Fruit fly (Drosophila melanogaster) whole organism, adult: ENCODE results near the gene COX6B.

Experiments
- CG11617 ChIP-seq: fragments of 200-800 bp; sonication (Bioruptor generic); optimal IDR thresholded peaks from 2 replicates; lab custom pipeline; 2017; ENCODE audit warnings: mild to moderate bottlenecking, missing biosample characterization, missing genetic modification reagents, missing genetic modification characterization
- CG12768 ChIP-seq: fragments of 200-800 bp; sonication (Bioruptor generic); optimal IDR thresholded peaks from 2 replicates; lab custom pipeline; 2017; ENCODE audit warnings: missing biosample characterization, missing genetic modification characterization, mild to moderate bottlenecking, moderate library complexity, missing genetic modification reagents
- CG14711 ChIP-seq: fragments of 200-800 bp; sonication (Bioruptor generic); optimal IDR thresholded peaks from 2 replicates; lab custom pipeline; 2018; ENCODE audit warnings: missing biosample characterization, mild to moderate bottlenecking, missing genetic modification characterization, moderate library complexity
- CG1620 ChIP-seq: fragments of 200-800 bp; sonication (Bioruptor generic); optimal IDR thresholded peaks from 2 replicates; lab custom pipeline; 2016; ENCODE audit warnings: missing biosample characterization, missing genetic modification characterization
- CG33017 ChIP-seq: fragments of 200-800 bp; sonication (Bioruptor generic); optimal IDR thresholded peaks from 2 replicates; lab custom pipeline; 2018; ENCODE audit warnings: missing biosample characterization, mild to moderate bottlenecking, missing genetic modification characterization, moderate library complexity
- CG5204 ChIP-seq: fragments of 200-800 bp; sonication (Bioruptor generic); optimal IDR thresholded peaks from 2 replicates; lab custom pipeline; 2016; ENCODE audit warnings: missing biosample characterization, missing genetic modification characterization
- CG7045 ChIP-seq: fragments of 200-800 bp; sonication (Bioruptor generic); optimal IDR thresholded peaks from 2 replicates; lab custom pipeline; 2017; ENCODE audit warnings: missing biosample characterization, mild to moderate bottlenecking, missing genetic modification characterization
- CG7101 ChIP-seq: fragments of 200-800 bp; sonication (Bioruptor generic); optimal IDR thresholded peaks from 2 replicates; lab custom pipeline; 2018; ENCODE audit warnings: missing biosample characterization, mild to moderate bottlenecking, missing genetic modification characterization, moderate library complexity
- Clk ChIP-seq: fragments of 200-800 bp; sonication (Bioruptor generic); optimal IDR thresholded peaks from 2 replicates; lab custom pipeline; 2017; ENCODE audit warnings: missing biosample characterization, missing genetic modification characterization
- Crg-1 ChIP-seq: fragments of 200-800 bp; sonication (Bioruptor generic); optimal IDR thresholded peaks from 2 replicates; lab custom pipeline; 2016; ENCODE audit warnings: missing biosample characterization, missing genetic modification characterization
- Hr96 ChIP-seq: fragments of 200-800 bp; sonication (Bioruptor generic); optimal IDR thresholded peaks from 2 replicates; lab custom pipeline; 2016; ENCODE audit warnings: missing biosample characterization, missing genetic modification characterization
- Mnt ChIP-seq: fragments of 200-800 bp; sonication (Bioruptor generic); optimal IDR thresholded peaks from 2 replicates; lab custom pipeline; 2016; ENCODE audit warnings: missing biosample characterization, mild to moderate bottlenecking, missing genetic modification characterization
- bab1 ChIP-seq: fragments of 200-800 bp; sonication (Bioruptor generic); optimal IDR thresholded peaks from 3 replicates; lab custom pipeline; 2019; ENCODE audit warnings: missing biosample characterization, mild to moderate bottlenecking, missing genetic modification characterization, moderate library complexity
- cic ChIP-seq: fragments of 200-800 bp; sonication (Bioruptor generic); optimal IDR thresholded peaks from 2 replicates; lab custom pipeline; 2017; ENCODE audit warnings: missing biosample characterization, mild to moderate bottlenecking, missing genetic modification characterization, moderate library complexity
- cnc ChIP-seq, 2 experiments: fragments of >200 bp; optimal IDR thresholded peaks; 2 replicates each; lab custom pipeline; 2017
- kay ChIP-seq: fragments of 200-800 bp; sonication (Bioruptor generic); peaks from one replicate; lab custom pipeline; 2016; ENCODE audit warnings: missing biosample characterization, missing genetic modification characterization, borderline replicate concordance
- ovo ChIP-seq: fragments of 200-800 bp; sonication (Bioruptor generic); optimal IDR thresholded peaks from 2 replicates; lab custom pipeline; 2016; ENCODE audit warnings: missing biosample characterization, missing genetic modification characterization
- pad ChIP-seq: fragments of 200-800 bp; sonication (Bioruptor generic); optimal IDR thresholded peaks from 3 replicates; lab custom pipeline; 2017; ENCODE audit warnings: missing biosample characterization, missing genetic modification characterization, mild to moderate bottlenecking, moderate library complexity, missing genetic modification reagents
- tj ChIP-seq: fragments of 200-800 bp; sonication (Bioruptor generic); optimal IDR thresholded peaks from 3 replicates; lab custom pipeline; 2017; ENCODE audit warnings: missing biosample characterization, mild to moderate bottlenecking, missing genetic modification characterization, moderate library complexity
- toe ChIP-seq: fragments of 200-800 bp; sonication (Bioruptor generic); optimal IDR thresholded peaks from 2 replicates; lab custom pipeline; 2016; ENCODE audit warnings: missing biosample characterization, missing genetic modification characterization

The COX6B gene

dm6 chrX:19762167-19762566 is 18.0 kb upstream of the COX6B start:
- TF ChIP-seq tj (GFP tag; lab: Kevin White, UChicago), result no peak
- TF ChIP-seq pad (GFP tag; lab: Kevin White, UChicago), result peak; percentile 13
- peak; percentile 6 for TF ChIP-seq CG7101 (tag; lab: Kevin White, UChicago)
- no peak for TF ChIP-seq CG14711 (tag; lab: Kevin White, UChicago)
- peak; percentile 38 for TF ChIP-seq CG1620 (GFP tag; lab: Kevin White, UChicago)
- TF ChIP-seq Crg-1 (GFP tag; lab: Kevin White, UChicago), result peak; percentile 46
- peak; percentile 12 for TF ChIP-seq bab1 (GFP tag; lab: Kevin White, UChicago)
- no peak for TF ChIP-seq toe (GFP tag; lab: Kevin White, UChicago)

dm6 chrX:19754705-19755403 is 10.7 kb upstream of the COX6B start:
- no peak for TF ChIP-seq ovo (GFP tag; lab: Kevin White, UChicago)
- no peak for TF ChIP-seq bab1 (GFP tag; lab: Kevin White, UChicago)
- TF ChIP-seq CG5204 (GFP tag; lab: Kevin White, UChicago), result no peak
- no peak for TF ChIP-seq kay (GFP tag; lab: Kevin White, UChicago)
- no peak for TF ChIP-seq cic (GFP tag; lab: Kevin White, UChicago)
- peak; percentile 67 to 76 for TF ChIP-seq cnc (optimal IDR thresholded peaks at IDR 0.05; lab: Kevin White, UChicago)
- TF ChIP-seq Hr96 (GFP tag; lab: Kevin White, UChicago), result no peak
- TF ChIP-seq CG11617 (GFP tag; lab: Kevin White, UChicago), result no peak

- TF ChIP-seq CG7101 (tag; lab: Kevin White, UChicago), result no peak
- peak; percentile 58 for TF ChIP-seq cic (GFP tag; lab: Kevin White, UChicago)
- peak; percentile 1 for TF ChIP-seq Mnt
- peak; percentile 3 for TF ChIP-seq CG12768 (GFP tag; lab: Kevin White, UChicago)
- peak; percentile 8 for TF ChIP-seq pad (GFP tag; lab: Kevin White, UChicago)
These were observed 10.0 kb upstream of the COX6B start for dm6 chrX:19754152-19754579.

- no peak for TF ChIP-seq Hr96 (GFP tag; lab: Kevin White, UChicago)
- no peak for TF ChIP-seq Mnt
- TF ChIP-seq tj (GFP tag; lab: Kevin White, UChicago), result no peak
These were observed 9.6 kb upstream of the COX6B start for dm6 chrX:19753710-19754109.

- TF ChIP-seq CG14711 (tag; lab: Kevin White, UChicago), result no peak
- no peak for TF ChIP-seq bab1 (GFP tag; lab: Kevin White, UChicago)
- TF ChIP-seq kay (GFP tag; lab: Kevin White, UChicago), result no peak
- TF ChIP-seq CG33017 (tag; lab: Kevin White, UChicago), result no peak
- TF ChIP-seq CG1620 (GFP tag; lab: Kevin White, UChicago), result no peak
- no peak for TF ChIP-seq CG12768 (GFP tag; lab: Kevin White, UChicago)
- TF ChIP-seq cnc (optimal IDR thresholded peaks at IDR 0.05; lab: Kevin White, UChicago), result no peak
- peak; percentile 48 for TF ChIP-seq cic (GFP tag; lab: Kevin White, UChicago)
- no peak for TF ChIP-seq CG7045 (GFP tag; lab: Kevin White, UChicago)
- TF ChIP-seq Mnt, result peak; percentile 38
- TF ChIP-seq tj (GFP tag; lab: Kevin White, UChicago), result no peak
- TF ChIP-seq Crg-1 (GFP tag; lab: Kevin White, UChicago), result no peak
- TF ChIP-seq Clk (GFP tag; lab: Kevin White, UChicago), result no peak
- TF ChIP-seq pad (GFP tag; lab: Kevin White, UChicago), result no peak
- TF ChIP-seq ovo (GFP tag; lab: Kevin White, UChicago), result no peak
- no peak for TF ChIP-seq toe (GFP tag; lab: Kevin White, UChicago)
- no peak for TF ChIP-seq CG7101 (tag; lab: Kevin White, UChicago)
These were observed 8.2 kb upstream of the COX6B start for dm6 chrX:19752344-19752743.

- TF ChIP-seq cnc (optimal IDR thresholded peaks at IDR 0.05; lab: Kevin White, UChicago) (no peak), Hr96 (GFP tag; lab: Kevin White, UChicago) (no peak), CG1620 (GFP tag; lab: Kevin White, UChicago) (peak; percentile 0), CG11617 (GFP tag; lab: Kevin White, UChicago) (peak; percentile 62), cic (GFP tag; lab: Kevin White, UChicago) (peak; percentile 86), ovo (GFP tag; lab: Kevin White, UChicago) (peak; percentile 78), toe (GFP tag; lab: Kevin White, UChicago) (no peak), Mnt (peak; percentile 91), CG12768 (GFP tag; lab: Kevin White, UChicago) (no peak), CG33017 (tag; lab: Kevin White, UChicago) (no peak), CG7101 (tag; lab: Kevin White, UChicago) (peak; percentile 63), tj (GFP tag; lab: Kevin White, UChicago) (peak; percentile 57), CG14711 (tag; lab: Kevin White, UChicago) (peak; percentile 59), bab1 (GFP tag; lab: Kevin White, UChicago) (peak; percentile 79), Crg-1 (GFP tag; lab: Kevin White, UChicago) (peak; percentile 39), pad (GFP tag; lab: Kevin White, UChicago) (peak; percentile 64)
These were observed 6.6 kb upstream of the COX6B start, which contains the start of gene Abcd3 for dm6 chrX:19750626-19751149. Gene Abcd3, plus strand, starts transcription at chrX:19750770.
